Fruit fly (Drosophila melanogaster): ENCODE results near the gene CG4502.

Gene CG4502

DNA sequence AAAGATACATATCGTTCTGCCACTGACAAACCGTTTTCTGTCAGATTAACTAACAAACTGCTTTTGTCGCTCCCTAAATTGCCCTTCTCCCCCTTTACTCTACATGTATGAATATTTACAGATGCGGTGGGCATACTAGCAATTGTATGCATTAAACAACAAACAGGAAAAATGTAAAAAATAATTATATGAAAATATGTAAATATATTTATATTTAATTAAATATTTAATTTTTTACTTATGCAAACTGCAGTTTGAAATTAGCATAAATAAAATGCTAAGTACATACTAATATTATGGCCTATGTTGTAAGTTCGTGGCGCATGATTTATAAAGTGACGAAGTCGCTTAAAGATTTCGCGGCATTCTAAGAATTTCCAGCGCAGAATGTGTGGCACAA lies 53.3 kb downstream of the CG4502 start:
- peak; percentile 43 for TF ChIP-seq CG10631 (GFP tag; optimal IDR thresholded peaks at IDR 0.05)
- TF ChIP-seq Eip93F (GFP tag; optimal IDR thresholded peaks at IDR 0.05), result no peak
- TF ChIP-seq Sox102F (GFP tag; optimal IDR thresholded peaks at IDR 0.05), result no peak
- TF ChIP-seq fd85E (GFP tag; optimal IDR thresholded peaks at IDR 0.05), result no peak
- TF ChIP-seq CG9139 (GFP tag; optimal IDR thresholded peaks at IDR 0.05), result peak; percentile 21
- no peak for TF ChIP-seq Ets21C (GFP tag; optimal IDR thresholded peaks at IDR 0.05)
- no peak for TF ChIP-seq Hr39 (GFP tag; optimal IDR thresholded peaks at IDR 0.05)
- TF ChIP-seq OdsH (GFP tag; optimal IDR thresholded peaks at IDR 0.05), result peak; percentile 20
- no peak for TF ChIP-seq spab (GFP tag; optimal IDR thresholded peaks at IDR 0.05)
- no peak for TF ChIP-seq CG6854 (GFP tag; optimal IDR thresholded peaks at IDR 0.05)
- no peak for TF ChIP-seq svp (GFP tag)
- no peak for TF ChIP-seq Hr4 (GFP tag; optimal IDR thresholded peaks at IDR 0.05)
- TF ChIP-seq Eip75B (GFP tag; optimal IDR thresholded peaks at IDR 0.05), result no peak
- no peak for TF ChIP-seq Blimp-1 (GFP tag; optimal IDR thresholded peaks at IDR 0.05)
- TF ChIP-seq CG15336 (GFP tag; IDR thresholded peaks at IDR 0.05), result peak; percentile 61
- no peak for TF ChIP-seq Met (GFP tag; optimal IDR thresholded peaks at IDR 0.05)
- no peak for TF ChIP-seq Sox15 (GFP tag; optimal IDR thresholded peaks at IDR 0.05)
- peak; percentile 19 for TF ChIP-seq acj6 (GFP tag; optimal IDR thresholded peaks at IDR 0.05)
- no peak for TF ChIP-seq pdm3 (GFP tag; optimal IDR thresholded peaks at IDR 0.05)
- no peak for TF ChIP-seq Sox14 (GFP tag; optimal IDR thresholded peaks at IDR 0.05)
- TF ChIP-seq fd59A (GFP tag; optimal IDR thresholded peaks at IDR 0.05), result no peak
- peak; percentile 37 for TF ChIP-seq CG32006 (GFP tag; optimal IDR thresholded peaks at IDR 0.05)
- TF ChIP-seq achi (GFP tag; optimal IDR thresholded peaks at IDR 0.05), result peak; percentile 37
- TF ChIP-seq CG8119 (GFP tag; IDR thresholded peaks at IDR 0.05), result peak; percentile 70
- TF ChIP-seq net (GFP tag; optimal IDR thresholded peaks at IDR 0.05), result no peak
- no peak for TF ChIP-seq CG6276 (GFP tag; optimal IDR thresholded peaks at IDR 0.05)
- no peak for TF ChIP-seq CG3919 (GFP tag; optimal IDR thresholded peaks at IDR 0.05)
- no peak for TF ChIP-seq vri (GFP tag; optimal IDR thresholded peaks at IDR 0.05)
- TF ChIP-seq CG7368 (GFP tag; optimal IDR thresholded peaks at IDR 0.05), result no peak
- peak; percentile 66 for TF ChIP-seq Eip78C (GFP tag)
- no peak for TF ChIP-seq dac (GFP tag; optimal IDR thresholded peaks at IDR 0.05)
- TF ChIP-seq CG10669 (GFP tag; optimal IDR thresholded peaks at IDR 0.05), result no peak
- TF ChIP-seq ss (GFP tag; optimal IDR thresholded peaks at IDR 0.05), result peak; percentile 10 to 21
- peak; percentile 36 for TF ChIP-seq CG8632 (GFP tag; optimal IDR thresholded peaks at IDR 0.05)
- no peak for TF ChIP-seq CG11902 (GFP tag; optimal IDR thresholded peaks at IDR 0.05)
- no peak for TF ChIP-seq Lpt (GFP tag; optimal IDR thresholded peaks at IDR 0.05)
- no peak for TF ChIP-seq CG6808 (GFP tag; optimal IDR thresholded peaks at IDR 0.05)
- no peak for TF ChIP-seq CG31627 (GFP tag; optimal IDR thresholded peaks at IDR 0.05)
- peak; percentile 57 for TF ChIP-seq Ets96B (tag; optimal IDR thresholded peaks at IDR 0.05)
- TF ChIP-seq CG11294 (GFP tag; IDR thresholded peaks at IDR 0.05), result no peak
- TF ChIP-seq fkh (GFP tag; optimal IDR thresholded peaks at IDR 0.05), result no peak
- TF ChIP-seq CG6163 (GFP tag; IDR thresholded peaks at IDR 0.05), result 0 out of 3 replicates have a peak, but pooled peaks have one; percentile 35
- no peak for TF ChIP-seq Gug (GFP tag; IDR thresholded peaks at IDR 0.05)
- no peak for TF ChIP-seq Hr38 (GFP tag; optimal IDR thresholded peaks at IDR 0.05)
- TF ChIP-seq CG1621 (tag; optimal IDR thresholded peaks at IDR 0.05), result no peak
- peak; percentile 30 for TF ChIP-seq esn (GFP tag; optimal IDR thresholded peaks at IDR 0.05)
- TF ChIP-seq salr (GFP tag; optimal IDR thresholded peaks at IDR 0.05), result no peak
- TF ChIP-seq cyc (GFP tag; optimal IDR thresholded peaks at IDR 0.05), result no peak
- peak; percentile 51 for TF ChIP-seq dsx (GFP tag; optimal IDR thresholded peaks at IDR 0.05; ENCODE audit: poor library complexity, severe bottlenecking)
- no peak for TF ChIP-seq CG6792 (GFP tag; optimal IDR thresholded peaks at IDR 0.05)
- no peak for TF ChIP-seq CG3032 (tag; optimal IDR thresholded peaks at IDR 0.05)
- no peak for TF ChIP-seq eg (GFP tag; IDR thresholded peaks at IDR 0.05)
- no peak for TF ChIP-seq Smox (GFP tag; optimal IDR thresholded peaks at IDR 0.05)

Data from whole organism, prepupa.